Fruit fly (Drosophila melanogaster): ENCODE results near the gene Mkrn1.

Mkrn1 gene

dm6 chr3L:21483837-21484236, 49.7 kb downstream of the Mkrn1 start (continued):
- peak; percentile 19; the same call in 1 of the 2 replicates for TF ChIP-seq MBD-R2 (GFP tag; IDR thresholded peaks at IDR 0.05)

- TF ChIP-seq sr (GFP tag; IDR thresholded peaks at IDR 0.05): 0 out of 3 replicates have a peak, but pooled peaks have one; percentile 2
- TF ChIP-seq D (optimal IDR thresholded peaks at IDR 0.05): peak; percentile 33
- no peak for TF ChIP-seq D (GFP tag; optimal IDR thresholded peaks at IDR 0.05)
- 0 out of 3 replicates have a peak, but pooled peaks have one; percentile 15 for TF ChIP-seq CG6791 (GFP tag; IDR thresholded peaks at IDR 0.05; ENCODE audit: partially characterized antibody)
- peak; percentile 55 for TF ChIP-seq zen (tag; optimal IDR thresholded peaks at IDR 0.05)
- peak in 1 of 2 experiments; percentile 96 for TF ChIP-seq tll (GFP tag; optimal IDR thresholded peaks at IDR 0.05)
- TF ChIP-seq CG12769 (tag; optimal IDR thresholded peaks at IDR 0.05): no peak
These were observed 51.4 kb downstream of the Mkrn1 start for dm6 chr3L:21482100-21482499.

Data from whole organism, embryonic.